Fruit fly (Drosophila melanogaster): ENCODE data around the gene Plap.

DNA sequence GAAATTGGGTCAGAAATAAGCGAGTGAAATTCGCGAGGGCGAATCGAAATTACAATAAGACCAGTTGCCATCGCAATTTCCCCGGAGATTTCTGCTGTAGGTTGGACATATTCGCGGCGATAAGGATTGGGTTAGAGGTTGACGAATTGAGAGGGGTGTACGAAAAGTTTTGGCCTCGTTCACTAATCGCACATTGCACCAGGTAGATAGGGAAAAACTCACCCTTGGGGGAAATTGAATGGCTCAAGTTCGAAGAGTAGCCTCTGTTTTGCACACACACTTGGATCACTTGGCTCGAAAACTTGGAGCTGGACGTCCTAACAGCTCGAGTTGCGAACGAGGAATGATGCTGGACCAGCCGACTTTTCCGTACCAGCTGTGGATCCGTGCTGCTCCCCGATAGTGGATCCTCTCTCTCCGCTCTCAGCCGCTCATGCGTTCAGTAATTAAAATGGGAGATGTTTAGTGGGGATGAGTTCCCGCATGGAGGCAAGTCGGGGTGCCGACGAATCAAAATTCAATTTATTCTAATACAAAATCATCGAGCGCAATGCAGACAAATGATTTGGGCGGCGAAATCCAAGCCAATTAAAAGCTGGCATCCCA lies 6.5 kb downstream of the Plap start, which contains the start of gene CG5080:
- TF ChIP-seq EcR (GFP tag; optimal IDR thresholded peaks at IDR 0.05), result no peak
- no peak for TF ChIP-seq CG8478 (optimal IDR thresholded peaks at IDR 0.05)
